Fruit fly (Drosophila melanogaster): ENCODE results near the gene RpL36A.

Gene RpL36A

DNA sequence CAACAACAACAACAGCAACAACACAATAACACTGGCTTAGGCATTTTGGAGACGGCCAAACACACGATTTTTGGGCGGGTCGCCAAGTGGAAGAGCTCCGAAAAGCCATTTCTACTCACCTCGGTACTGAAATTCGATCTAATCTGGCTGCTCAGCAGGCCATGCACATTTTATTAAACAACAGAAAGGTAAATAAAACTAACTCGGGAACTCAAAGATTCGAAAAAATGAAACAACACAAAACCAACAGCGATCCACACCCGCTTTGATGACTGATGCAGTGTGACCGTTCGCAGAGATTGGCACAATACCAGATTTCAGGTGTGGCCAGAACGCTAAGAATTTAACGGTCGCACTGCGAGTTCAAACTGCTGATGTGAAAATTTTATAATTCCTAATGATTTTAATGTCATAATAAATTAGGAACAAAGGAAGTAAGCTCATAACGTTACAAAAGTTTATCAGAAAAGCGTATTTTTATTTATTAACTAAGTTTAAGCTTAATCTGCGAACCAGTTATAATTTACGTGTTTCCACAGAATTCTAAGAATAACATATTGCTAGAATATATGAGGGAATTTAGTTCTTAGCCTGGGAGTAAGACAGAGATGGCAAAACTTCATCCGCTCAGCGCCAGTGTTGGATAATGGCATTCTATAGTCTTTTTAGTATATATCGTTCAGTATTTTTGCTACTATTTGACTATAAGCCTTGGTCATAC, 40.1 kb upstream of the RpL36A start, which contains the start of gene Mcr (continued):
- TF ChIP-seq wdn (GFP tag; IDR thresholded peaks at IDR 0.05) (no peak), CG33213 (GFP tag; optimal IDR thresholded peaks at IDR 0.05) (peak; percentile 74), CG4424 (GFP tag; optimal IDR thresholded peaks at IDR 0.05) (peak; percentile 8), crol (GFP tag; IDR thresholded peaks at IDR 0.05) (no peak), Scr (GFP tag; IDR thresholded peaks at IDR 0.05; ENCODE audit: partially characterized antibody) (peak; percentile 61), Hey (tag; optimal IDR thresholded peaks at IDR 0.05) (no peak), CG10462 (GFP tag; optimal IDR thresholded peaks at IDR 0.05) (no peak), CG15601 (tag; optimal IDR thresholded peaks at IDR 0.05) (no peak), gcm (GFP tag; optimal IDR thresholded peaks at IDR 0.05) (no peak), az2 (GFP tag; optimal IDR thresholded peaks at IDR 0.05) (no peak), lab (GFP tag; optimal IDR thresholded peaks at IDR 0.05) (no peak), Jarid2 (GFP tag; optimal IDR thresholded peaks at IDR 0.05) (no peak), stwl (tag; optimal IDR thresholded peaks at IDR 0.05) (peak; percentile 64), Abd-B (GFP tag; optimal IDR thresholded peaks at IDR 0.05) (peak; percentile 49), inv (GFP tag; IDR thresholded peaks at IDR 0.05; ENCODE audit: partially characterized antibody) (peak; percentile 35; the same call in 1 of the 2 replicates), lola (GFP tag; optimal IDR thresholded peaks at IDR 0.05) (no peak), tup (GFP tag; optimal IDR thresholded peaks at IDR 0.05) (no peak), CG12659 (GFP tag; optimal IDR thresholded peaks at IDR 0.05) (peak; percentile 62), CG9932 (GFP tag; IDR thresholded peaks at IDR 0.05) (peak; percentile 52; the same call in 1 of the 2 replicates), tll (GFP tag; optimal IDR thresholded peaks at IDR 0.05) (no peak), CG6683 (GFP tag; optimal IDR thresholded peaks at IDR 0.05) (no peak), CG15479 (GFP tag; optimal IDR thresholded peaks at IDR 0.05) (no peak), CG2116 (GFP tag; optimal IDR thresholded peaks at IDR 0.05) (peak; percentile 50), sima (GFP tag; optimal IDR thresholded peaks at IDR 0.05) (no peak), CG15514 (GFP tag; optimal IDR thresholded peaks at IDR 0.05) (no peak), zfh2 (GFP tag; optimal IDR thresholded peaks at IDR 0.05) (peak; percentile 11), row (GFP tag; IDR thresholded peaks at IDR 0.05) (peak; percentile 31; the same call in 1 of the 3 replicates), Med (GFP tag) (peak; percentile 68), Hmr (GFP tag; optimal IDR thresholded peaks at IDR 0.05) (peak; percentile 39), CG2678 (tag; optimal IDR thresholded peaks at IDR 0.05) (no peak), sna (GFP tag; IDR thresholded peaks at IDR 0.05; ENCODE audit: partially characterized antibody) (no peak), ab (GFP tag; optimal IDR thresholded peaks at IDR 0.05) (no peak), CG34422 (GFP tag; IDR thresholded peaks at IDR 0.05) (peak; percentile 13; the same call in 1 of the 3 replicates), lov (optimal IDR thresholded peaks at IDR 0.05) (no peak), lov (GFP tag; IDR thresholded peaks at IDR 0.05) (0 out of 3 replicates have a peak, but pooled peaks have one; percentile 36), CrebB (tag; optimal IDR thresholded peaks at IDR 0.05) (no peak), CG4730 (GFP tag; IDR thresholded peaks at IDR 0.05) (no peak), CG4617 (GFP tag; optimal IDR thresholded peaks at IDR 0.05; ENCODE audit: borderline replicate concordance) (no peak), CG43689 (GFP tag; IDR thresholded peaks at IDR 0.05) (no peak), Hr78 (GFP tag; optimal IDR thresholded peaks at IDR 0.05) (no peak), Dp (GFP tag; optimal IDR thresholded peaks at IDR 0.05) (peak; percentile 37), ERR (GFP tag; optimal IDR thresholded peaks at IDR 0.05) (no peak), MBD-R2 (GFP tag; IDR thresholded peaks at IDR 0.05) (peak; percentile 8), eve (GFP tag; optimal IDR thresholded peaks at IDR 0.05) (no peak), CG9437 (GFP tag; optimal IDR thresholded peaks at IDR 0.05) (no peak), bsh (GFP tag; optimal IDR thresholded peaks at IDR 0.05) (no peak), Dbx (GFP tag; IDR thresholded peaks at IDR 0.05) (no peak), Sin3A (optimal IDR thresholded peaks at IDR 0.05) (peak; percentile 85)
